Worm (Caenorhabditis elegans) whole organism, late embryonic: ENCODE data around the gene F37C12.18.

Experiments used
- K09A11.1 ChIP-seq: sonication (generic microtip); optimal IDR thresholded peaks from 2 replicates; lab custom pipeline; 2017; ENCODE audit warnings: antibody characterized with exemption, mild to moderate bottlenecking, missing genetic modification characterization, missing compliant biosample characterization; ENCODE audit not compliant: insufficient read depth
- ama-1 ChIP-seq: fragments of 150-350 bp; optimal IDR thresholded peaks from 2 replicates; lab custom pipeline; 2014
- ceh-22 ChIP-seq: sonication (generic microtip); optimal IDR thresholded peaks from 2 replicates; lab custom pipeline; 2017; ENCODE audit warnings: missing biosample characterization, missing genetic modification characterization
- ceh-24 ChIP-seq: sonication (generic microtip); optimal IDR thresholded peaks from 2 replicates; lab custom pipeline; 2016; ENCODE audit warnings: mild to moderate bottlenecking, missing genetic modification characterization, missing compliant biosample characterization
- dve-1 ChIP-seq: sonication (generic microtip); optimal IDR thresholded peaks from 2 replicates; lab custom pipeline; 2017; ENCODE audit warnings: antibody characterized with exemption, mild to moderate bottlenecking, missing genetic modification characterization, missing compliant biosample characterization
- elt-2 ChIP-seq: sonication (generic microtip); optimal IDR thresholded peaks from 2 replicates; lab custom pipeline; 2016; ENCODE audit warnings: missing genetic modification reagents, missing genetic modification characterization, missing compliant biosample characterization
- lin-11 ChIP-seq: fragments of 200-800 bp; sonication (Bioruptor generic); optimal IDR thresholded peaks from 2 replicates; lab custom pipeline; 2018; ENCODE audit warnings: mild to moderate bottlenecking, missing genetic modification characterization, missing compliant biosample characterization
- nhr-11 ChIP-seq: fragments of 150-350 bp; optimal IDR thresholded peaks from 2 replicates; lab custom pipeline; 2014; ENCODE audit warnings: missing biosample characterization, missing genetic modification characterization
- sox-4 ChIP-seq: sonication (generic microtip); optimal IDR thresholded peaks from 2 replicates; lab custom pipeline; 2017; ENCODE audit warnings: mild to moderate bottlenecking, missing genetic modification characterization, inconsistent platforms, missing compliant biosample characterization

DNA sequence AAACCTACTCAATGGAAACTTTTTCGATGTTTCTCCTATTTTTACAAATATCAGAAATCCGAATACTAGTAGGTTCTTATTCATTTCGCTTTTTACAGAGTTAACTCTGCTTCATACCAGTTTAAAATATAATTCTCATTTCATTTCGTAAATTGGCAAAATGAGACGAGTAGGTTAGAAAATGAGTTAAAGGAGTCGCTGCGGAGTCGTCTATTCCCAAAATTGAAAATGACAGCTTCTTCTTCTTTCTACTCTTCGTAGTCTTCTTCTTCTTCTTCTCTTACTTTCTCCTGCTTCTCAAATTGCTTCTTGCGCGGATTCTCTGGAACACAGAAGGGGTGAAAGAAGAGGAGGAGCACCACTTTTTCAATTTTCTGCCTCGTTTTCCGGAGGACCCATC is 50.5 kb downstream of the F37C12.18 start, which contains the start of gene glr-2:
- TF ChIP-seq ceh-24 (tag; lab: Kevin White, UChicago) = no peak
- TF ChIP-seq dve-1 = no peak
- no peak for TF ChIP-seq K09A11.1
- no peak for TF ChIP-seq sox-4
- TF ChIP-seq lin-11 = no peak
- TF ChIP-seq elt-2 (tag; lab: Kevin White, UChicago) = no peak
- TF ChIP-seq ama-1 = no peak
- no peak for TF ChIP-seq ceh-22 (tag; lab: Kevin White, UChicago)
- no peak for TF ChIP-seq nhr-11 (tag; lab: Kevin White, UChicago)
